Fruit fly (Drosophila melanogaster) whole organism, wandering third instar larva: ENCODE measurements around the gene CG13705.

Experiments
- Abd-B ChIP-seq: fragments of >200 bp; optimal IDR thresholded peaks from 2 replicates; lab custom pipeline; 2017; ENCODE audit warnings: missing biosample characterization, missing genetic modification characterization
- CG32264 ChIP-seq: fragments of 200-800 bp; sonication (Bioruptor generic); optimal IDR thresholded peaks from 2 replicates; lab custom pipeline; 2016; ENCODE audit warnings: missing biosample characterization, missing genetic modification characterization
- CG9705 ChIP-seq: fragments of 200-800 bp; sonication (Bioruptor generic); optimal IDR thresholded peaks from 2 replicates; lab custom pipeline; 2018; ENCODE audit warnings: missing biosample characterization, mild to moderate bottlenecking, missing genetic modification characterization
- CrebA ChIP-seq: fragments of 200-800 bp; sonication (Bioruptor generic); optimal IDR thresholded peaks from 2 replicates; lab custom pipeline; 2016; ENCODE audit warnings: missing biosample characterization, mild to moderate bottlenecking, missing genetic modification characterization, borderline replicate concordance
- Dfd ChIP-seq: fragments of >200 bp; optimal IDR thresholded peaks from 2 replicates; lab custom pipeline; 2017; ENCODE audit warnings: missing biosample characterization, missing genetic modification characterization
- Dif ChIP-seq: fragments of 200-275, 200-300 bp; sonication (Bioruptor generic); optimal IDR thresholded peaks from 2 replicates; lab custom pipeline; 2018; ENCODE audit warnings: missing biosample characterization, missing genetic modification characterization; ENCODE audit not compliant: partially characterized antibody
- GATAd ChIP-seq: sonication (Bioruptor generic); optimal IDR thresholded peaks from 2 replicates; lab custom pipeline; 2016; ENCODE audit warnings: missing biosample characterization, missing genetic modification characterization
- HLH106 ChIP-seq: fragments of 200-800 bp; optimal IDR thresholded peaks from 3 replicates; lab custom pipeline; 2019; ENCODE audit warnings: missing biosample characterization, mild to moderate bottlenecking, missing genetic modification characterization, moderate library complexity
- Hnf4 ChIP-seq: fragments of 200-800 bp; sonication (Bioruptor generic); optimal IDR thresholded peaks from 2 replicates; lab custom pipeline; 2016; ENCODE audit warnings: missing biosample characterization, mild to moderate bottlenecking, missing genetic modification characterization
- Hr78 ChIP-seq: fragments of >200 bp; optimal IDR thresholded peaks from 2 replicates; lab custom pipeline; 2017; ENCODE audit warnings: missing biosample characterization, missing genetic modification characterization
- Hr83 ChIP-seq: fragments of 200-300 bp; sonication (Bioruptor generic); optimal IDR thresholded peaks from 2 replicates; lab custom pipeline; 2016; ENCODE audit warnings: missing biosample characterization, mild to moderate bottlenecking, missing genetic modification characterization, moderate library complexity; ENCODE audit not compliant: poor library complexity, severe bottlenecking
- Jra ChIP-seq: sonication (Bioruptor generic); optimal IDR thresholded peaks from 2 replicates; lab custom pipeline; 2016; ENCODE audit warnings: missing biosample characterization, missing genetic modification characterization
- Mio ChIP-seq: sonication (Bioruptor generic); optimal IDR thresholded peaks from 2 replicates; lab custom pipeline; 2016; ENCODE audit warnings: missing biosample characterization, missing genetic modification characterization
- Myc ChIP-seq: fragments of >200 bp; optimal IDR thresholded peaks from 2 replicates; lab custom pipeline; 2017
- OdsH ChIP-seq: fragments of 200-800 bp; sonication (Bioruptor generic); optimal IDR thresholded peaks from 2 replicates; lab custom pipeline; 2016; ENCODE audit warnings: missing biosample characterization, mild to moderate bottlenecking, missing genetic modification characterization
- Rel ChIP-seq, 2 experiments: fragments of 200-800 bp; sonication (Bioruptor generic) in 1 of 2; optimal IDR thresholded peaks; 2 replicates in 1 of 2; 3 replicates in 1 of 2; lab custom pipeline; 2016 to 2019; ENCODE audit warnings: mild to moderate bottlenecking in 2 of 2, missing biosample characterization in 2 of 2, missing genetic modification characterization in 2 of 2, moderate library complexity in 1 of 2
- Sp1 ChIP-seq: fragments of 200-800 bp; sonication (Bioruptor generic); optimal IDR thresholded peaks from 3 replicates; lab custom pipeline; 2019; ENCODE audit warnings: missing biosample characterization, mild to moderate bottlenecking, missing genetic modification characterization, moderate library complexity
- Vsx2 ChIP-seq: fragments of 200-300, 225-300 bp; sonication (Bioruptor generic); optimal IDR thresholded peaks from 2 replicates; lab custom pipeline; 2018; ENCODE audit warnings: missing biosample characterization, missing genetic modification characterization; ENCODE audit not compliant: partially characterized antibody
- br ChIP-seq: fragments of 200-800 bp; sonication (Bioruptor generic); optimal IDR thresholded peaks from 2 replicates; lab custom pipeline; 2016; ENCODE audit warnings: missing biosample characterization, missing genetic modification characterization
- dl ChIP-seq, 2 experiments: fragments of 175-275, 200-275 bp in 1 of 2; fragments of 200-275 bp in 1 of 2; sonication (Bioruptor generic); optimal IDR thresholded peaks; lab custom pipeline; 2018; ENCODE audit warnings: mild to moderate bottlenecking in 2 of 2, missing biosample characterization in 2 of 2, missing genetic modification characterization in 2 of 2, moderate library complexity in 2 of 2; ENCODE audit not compliant: partially characterized antibody in 2 of 2, insufficient read depth in 1 of 2
- dmrt93B ChIP-seq: fragments of 200-800 bp; sonication (Bioruptor generic); optimal IDR thresholded peaks from 2 replicates; lab custom pipeline; 2018; ENCODE audit warnings: missing biosample characterization, mild to moderate bottlenecking, missing genetic modification characterization
- ey ChIP-seq: fragments of 200-800 bp; sonication (Bioruptor generic); optimal IDR thresholded peaks from 2 replicates; lab custom pipeline; 2016; ENCODE audit warnings: missing biosample characterization, missing genetic modification characterization
- foxo ChIP-seq, 2 experiments: fragments of 200-800 bp; sonication (Bioruptor generic); optimal IDR thresholded peaks; 2 replicates in 1 of 2; 3 replicates in 1 of 2; lab custom pipeline; 2016 to 2017; ENCODE audit warnings: missing biosample characterization in 2 of 2, missing genetic modification characterization in 2 of 2
- fru ChIP-seq: fragments of 200-800 bp; sonication (Bioruptor generic); optimal IDR thresholded peaks from 3 replicates; lab custom pipeline; 2016; ENCODE audit warnings: missing biosample characterization, mild to moderate bottlenecking, missing genetic modification characterization
- h ChIP-seq: fragments of 200-800 bp; sonication (Bioruptor generic); optimal IDR thresholded peaks from 3 replicates; lab custom pipeline; 2016; ENCODE audit warnings: missing biosample characterization, mild to moderate bottlenecking, missing genetic modification characterization
- jim ChIP-seq: fragments of 175-275, 200-325 bp; sonication (Bioruptor generic); optimal IDR thresholded peaks from 2 replicates; lab custom pipeline; 2016; ENCODE audit warnings: missing biosample characterization, mild to moderate bottlenecking, missing genetic modification characterization
- lola ChIP-seq: fragments of >200 bp; optimal IDR thresholded peaks from 2 replicates; lab custom pipeline; 2017; ENCODE audit warnings: missing biosample characterization, missing genetic modification characterization
- pan ChIP-seq: fragments of >200 bp; optimal IDR thresholded peaks from 2 replicates; lab custom pipeline; 2017
- psq ChIP-seq: fragments of 200-800 bp; sonication (Bioruptor generic); optimal IDR thresholded peaks from 3 replicates; lab custom pipeline; 2017; ENCODE audit warnings: missing biosample characterization, mild to moderate bottlenecking, missing genetic modification characterization, moderate library complexity
- rgr ChIP-seq: fragments of 200-800 bp; sonication (Bioruptor generic); optimal IDR thresholded peaks from 3 replicates; lab custom pipeline; 2016; ENCODE audit warnings: missing biosample characterization, mild to moderate bottlenecking, missing genetic modification characterization
- sv ChIP-seq: fragments of 200-800 bp; sonication (Bioruptor generic); optimal IDR thresholded peaks from 3 replicates; lab custom pipeline; 2016; ENCODE audit warnings: missing biosample characterization, missing genetic modification characterization
- tai ChIP-seq: sonication (Bioruptor generic); optimal IDR thresholded peaks from 2 replicates; lab custom pipeline; 2016; ENCODE audit warnings: missing biosample characterization, missing genetic modification characterization
- usp ChIP-seq: fragments of >200 bp; optimal IDR thresholded peaks from 2 replicates; lab custom pipeline; 2017; ENCODE audit warnings: missing biosample characterization, missing genetic modification characterization
- woc ChIP-seq: sonication (Bioruptor generic); optimal IDR thresholded peaks from 2 replicates; lab custom pipeline; 2016; ENCODE audit warnings: missing biosample characterization, mild to moderate bottlenecking, missing genetic modification characterization

The CG13705 gene

DNA sequence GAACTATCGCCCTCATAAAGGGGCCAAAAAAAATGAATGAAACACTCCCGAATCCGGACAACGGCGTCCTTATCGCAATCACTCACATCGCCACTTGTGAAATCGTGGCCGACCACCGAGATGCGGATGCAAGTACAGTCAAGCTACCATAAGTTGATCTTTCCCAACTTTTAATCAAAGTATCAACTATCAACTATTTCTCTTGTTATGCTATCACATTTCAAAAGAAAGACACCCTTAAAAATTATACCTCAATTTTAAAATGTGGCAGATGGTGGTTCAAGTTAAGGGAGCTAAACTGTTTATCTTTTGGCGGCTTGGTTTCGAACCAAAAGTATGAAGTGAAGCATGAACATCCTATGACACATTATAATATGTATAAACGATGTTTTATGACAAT is 42.5 kb upstream of the CG13705 start:
- TF ChIP-seq Sp1 (GFP tag; lab: Kevin White, UChicago) (peak; percentile 12), HLH106 (tag; lab: Kevin White, UChicago) (peak; percentile 58), foxo (GFP tag; optimal IDR thresholded peaks at IDR 0.05; lab: Kevin White, UChicago) (peak in 1 of 2 experiments; percentile 41), jim (GFP tag; lab: Kevin White, UChicago) (no peak), CrebA (GFP tag; lab: Kevin White, UChicago) (no peak), dmrt93B (GFP tag; lab: Kevin White, UChicago) (peak; percentile 24), usp (GFP tag; lab: Kevin White, UChicago) (no peak), OdsH (GFP tag; lab: Kevin White, UChicago) (no peak), CG32264 (GFP tag; lab: Kevin White, UChicago) (no peak), h (GFP tag; lab: Kevin White, UChicago) (peak; percentile 30), fru (GFP tag; lab: Kevin White, UChicago) (peak; percentile 16)

DNA sequence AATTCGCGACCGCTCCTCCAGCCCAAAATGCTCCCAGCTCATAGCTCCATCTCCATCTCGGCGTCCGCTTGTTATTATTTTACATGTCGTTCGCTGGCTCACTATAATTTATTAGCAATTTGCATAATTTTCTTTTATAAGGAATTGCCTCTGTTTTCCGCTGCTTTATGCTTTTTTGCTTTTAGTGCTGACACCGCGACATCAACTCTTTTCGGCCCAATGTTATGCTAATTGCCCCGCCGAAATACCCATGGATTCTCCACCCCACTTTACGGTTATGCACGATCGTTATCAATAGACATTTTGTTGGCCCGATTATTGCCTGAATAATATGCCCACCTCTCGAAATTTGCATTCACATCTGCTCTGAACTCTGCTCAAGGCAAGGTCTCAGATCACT is 41.5 kb upstream of the CG13705 start:
- TF ChIP-seq Hr83 (GFP tag; lab: Kevin White, UChicago): no peak
- TF ChIP-seq CG9705 (GFP tag; lab: Kevin White, UChicago): no peak

DNA sequence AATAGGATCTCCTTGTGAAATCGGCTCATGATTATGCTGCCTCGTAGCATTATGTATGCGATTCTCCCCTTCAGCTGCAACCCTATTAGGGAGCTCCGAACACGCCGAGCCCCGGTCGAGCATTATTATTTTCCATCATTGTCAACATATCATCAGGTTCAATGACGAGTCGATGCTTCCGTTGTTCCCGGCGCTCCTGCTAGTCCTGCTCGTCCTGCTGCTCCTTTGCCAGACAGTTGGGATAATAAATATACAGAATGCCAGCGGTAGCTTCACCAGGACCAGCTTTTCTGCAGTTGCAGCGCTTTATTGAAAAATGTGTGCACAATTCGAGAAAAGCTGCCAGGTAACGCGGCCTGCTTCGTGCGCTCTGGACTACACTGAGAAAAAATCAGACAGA is 36.3 kb upstream of the CG13705 start, which contains the start of gene CG32235:
TSS of gene CG32235 (minus strand) at position 101 of the 400 bp plus-strand sequence.
- no peak for TF ChIP-seq psq (GFP tag; lab: Kevin White, UChicago)
- TF ChIP-seq GATAd (GFP tag; lab: Kevin White, UChicago): no peak
- no peak for TF ChIP-seq sv (GFP tag; lab: Kevin White, UChicago)

DNA sequence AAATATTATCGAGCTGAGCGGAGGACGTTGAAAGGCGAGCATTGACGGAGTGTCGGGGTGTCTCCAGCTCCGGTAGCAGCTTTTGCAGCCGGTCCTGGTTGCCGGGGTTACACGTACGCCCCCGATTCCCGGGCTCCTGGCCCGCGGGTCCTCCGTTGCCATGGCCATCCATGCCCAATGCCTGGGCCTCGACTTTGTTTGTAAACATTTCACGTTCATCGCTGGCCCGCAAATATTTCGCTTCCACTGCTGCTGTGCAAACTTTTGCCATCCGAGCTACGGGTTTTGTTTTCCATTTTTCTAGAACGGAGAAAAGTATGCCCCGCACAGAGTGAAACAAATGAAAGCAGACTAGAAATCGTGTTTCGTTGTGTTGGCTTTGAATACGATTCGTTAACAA is 35.7 kb upstream of the CG13705 start, which contains the start of gene Dnah3:
TSS of gene Dnah3 (plus strand) at position 301 of the 400 bp plus-strand sequence.
- TF ChIP-seq lola (no peak), pan (no peak), Abd-B (no peak), tai (GFP tag; lab: Kevin White, UChicago) (no peak), CG32264 (GFP tag; lab: Kevin White, UChicago) (no peak), HLH106 (tag; lab: Kevin White, UChicago) (no peak), Dfd (GFP tag; lab: Kevin White, UChicago) (no peak), woc (GFP tag; lab: Kevin White, UChicago) (no peak)

DNA sequence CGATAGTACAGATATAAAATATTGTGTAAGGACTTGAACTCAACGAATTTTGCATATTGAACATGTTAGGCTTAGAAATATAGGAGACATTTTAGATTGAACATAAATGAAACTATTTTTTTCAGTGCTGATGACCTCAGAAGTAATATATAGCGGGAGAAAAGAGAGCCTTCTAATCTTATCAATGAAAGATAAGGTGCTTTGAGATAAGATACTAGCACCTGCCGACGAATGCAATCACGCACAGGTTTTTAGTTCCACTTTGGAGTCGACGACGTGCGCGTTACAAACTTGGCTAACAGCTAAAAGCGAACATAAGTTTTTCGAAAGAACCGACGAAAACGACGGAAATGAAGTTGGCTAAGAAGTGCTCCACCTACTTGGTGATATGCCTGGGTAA is 2.0 kb downstream of the CG13705 start, which contains the start of gene hoka:
TSS of gene hoka (plus strand) at position 254 of the 400 bp plus-strand sequence.
- TF ChIP-seq Myc (lab: Kevin White, UChicago) (no peak), Hnf4 (GFP tag; lab: Kevin White, UChicago) (no peak), sv (GFP tag; lab: Kevin White, UChicago) (no peak), Mio (GFP tag; lab: Kevin White, UChicago) (no peak), Sp1 (GFP tag; lab: Kevin White, UChicago) (no peak), Hr78 (GFP tag; lab: Kevin White, UChicago) (no peak), br (GFP tag; lab: Kevin White, UChicago) (no peak), h (GFP tag; lab: Kevin White, UChicago) (no peak), Abd-B (no peak), usp (GFP tag; lab: Kevin White, UChicago) (no peak), ey (GFP tag; lab: Kevin White, UChicago) (no peak), dmrt93B (GFP tag; lab: Kevin White, UChicago) (no peak), Dif (no peak), OdsH (GFP tag; lab: Kevin White, UChicago) (no peak), CG32264 (GFP tag; lab: Kevin White, UChicago) (no peak), fru (GFP tag; lab: Kevin White, UChicago) (no peak), pan (no peak)

DNA sequence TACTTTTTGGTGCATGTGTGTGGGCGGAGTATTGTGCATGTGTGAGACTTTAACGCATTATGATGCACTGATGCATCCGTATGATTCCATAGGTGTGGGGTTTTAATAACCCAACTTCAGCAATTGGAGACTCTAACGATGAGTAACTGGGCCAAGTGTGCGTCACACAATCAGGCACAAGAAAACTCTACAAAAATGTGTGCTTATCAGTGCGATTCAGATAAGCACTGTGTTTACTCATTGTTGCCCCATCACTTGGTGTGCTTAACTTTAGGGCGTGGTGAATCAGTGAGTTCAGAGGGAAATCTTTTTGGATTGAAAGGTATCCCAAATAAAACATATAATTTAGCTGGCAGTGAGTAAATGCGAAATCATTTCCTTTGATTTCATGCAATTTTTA is 2.5 kb downstream of the CG13705 start:
- TF ChIP-seq lola: no peak
- TF ChIP-seq pan: no peak
- no peak for TF ChIP-seq Abd-B
- no peak for TF ChIP-seq Rel (GFP tag; optimal IDR thresholded peaks at IDR 0.05; lab: Kevin White, UChicago)
- TF ChIP-seq Rel (tag; optimal IDR thresholded peaks at IDR 0.05; lab: Kevin White, UChicago): no peak
- TF ChIP-seq fru (GFP tag; lab: Kevin White, UChicago): no peak
- no peak for TF ChIP-seq dl (GFP tag; optimal IDR thresholded peaks at IDR 0.05; lab: Kevin White, UChicago; ENCODE audit: insufficient read depth in 1 of 2, partially characterized antibody in 2 of 2)
- TF ChIP-seq CG32264 (GFP tag; lab: Kevin White, UChicago): no peak
- no peak for TF ChIP-seq Jra
- TF ChIP-seq Vsx2 (GFP tag; lab: Kevin White, UChicago): no peak
- TF ChIP-seq Dfd (GFP tag; lab: Kevin White, UChicago): no peak
- no peak for TF ChIP-seq foxo (GFP tag; optimal IDR thresholded peaks at IDR 0.05; lab: Kevin White, UChicago)
- no peak for TF ChIP-seq rgr
- TF ChIP-seq ey (GFP tag; lab: Kevin White, UChicago): no peak
- TF ChIP-seq Sp1 (GFP tag; lab: Kevin White, UChicago): no peak
- no peak for TF ChIP-seq Hr83 (GFP tag; lab: Kevin White, UChicago)
